Worm (Caenorhabditis elegans) whole organism, L4 larva: Measurements from ENCODE around the gene unc-31.

Experiments
- F37D6.2 ChIP-seq: sonication (generic microtip); optimal IDR thresholded peaks from 2 replicates; lab custom pipeline; 2016; ENCODE audit warnings: mild to moderate bottlenecking, missing genetic modification characterization, missing compliant biosample characterization
- F49E8.2 ChIP-seq: sonication (generic microtip); optimal IDR thresholded peaks from 2 replicates; lab custom pipeline; 2016; ENCODE audit warnings: missing compliant biosample characterization, mild to moderate bottlenecking, missing genetic modification characterization, borderline replicate concordance
- T20F7.1 ChIP-seq: fragments of 200-800 bp; sonication (Bioruptor generic); optimal IDR thresholded peaks from 2 replicates; lab custom pipeline; 2018; ENCODE audit warnings: mild to moderate bottlenecking, missing genetic modification characterization, missing compliant biosample characterization
- Y105C5A.15 ChIP-seq: fragments of 200-800 bp; sonication (Bioruptor generic); IDR thresholded peaks from 2 replicates; pipeline ENCODE4 v1.3.6; 2022; ENCODE audit warnings: missing genetic modification characterization, missing compliant biosample characterization
- Y75B8A.6 ChIP-seq: fragments of 200-800 bp; sonication (Bioruptor generic); IDR thresholded peaks from 2 replicates; pipeline ENCODE4 v1.3.6; 2022; ENCODE audit warnings: missing genetic modification reagents, missing genetic modification characterization, missing compliant biosample characterization
- ceh-62 ChIP-seq: sonication (generic microtip); optimal IDR thresholded peaks from 2 replicates; lab custom pipeline; 2017; ENCODE audit warnings: missing biosample characterization, missing genetic modification characterization
- ceh-82 ChIP-seq: sonication (generic microtip); optimal IDR thresholded peaks from 2 replicates; lab custom pipeline; 2017; ENCODE audit warnings: missing biosample characterization, missing genetic modification characterization
- cey-2 ChIP-seq: sonication (generic microtip); optimal IDR thresholded peaks from 3 replicates; lab custom pipeline; 2017; ENCODE audit warnings: missing genetic modification characterization, mild to moderate bottlenecking, missing compliant biosample characterization, antibody characterized with exemption, borderline replicate concordance; ENCODE audit not compliant: insufficient read depth
- daf-16 ChIP-seq, 3 experiments: sonication (generic microtip); optimal IDR thresholded peaks; 2 replicates each; lab custom pipeline; 2016 to 2017; ENCODE audit warnings: missing genetic modification characterization in 3 of 3, missing genetic modification reagents in 3 of 3, mild to moderate bottlenecking in 2 of 3, missing compliant biosample characterization in 2 of 3, missing biosample characterization in 1 of 3, moderate library complexity in 1 of 3
- dmd-9 ChIP-seq: fragments of 200-800 bp; sonication (Bioruptor generic); IDR thresholded peaks from 2 replicates; pipeline ENCODE4 v1.3.6; 2022; ENCODE audit warnings: missing genetic modification reagents, missing genetic modification characterization, missing compliant biosample characterization
- hlh-11 ChIP-seq: fragments of 200-800 bp; sonication (Bioruptor generic); optimal IDR thresholded peaks from 2 replicates; lab custom pipeline; 2018; ENCODE audit warnings: mild to moderate bottlenecking, missing genetic modification characterization, missing compliant biosample characterization
- hlh-30 ChIP-seq: sonication (generic microtip); optimal IDR thresholded peaks from 2 replicates; lab custom pipeline; 2017; ENCODE audit warnings: antibody characterized with exemption, mild to moderate bottlenecking, missing genetic modification characterization, missing compliant biosample characterization; ENCODE audit not compliant: insufficient read depth
- lin-29 ChIP-seq: fragments of 200-800 bp; sonication (Bioruptor generic); IDR thresholded peaks from 2 replicates; pipeline ENCODE4 v1.3.6; 2022; ENCODE audit warnings: missing genetic modification reagents, missing genetic modification characterization, missing compliant biosample characterization
- madf-5 ChIP-seq, 2 experiments: fragments of 200-800 bp; sonication (Bioruptor generic); IDR thresholded peaks; 2 replicates each; pipeline ENCODE4 v1.3.6; 2022; ENCODE audit warnings: missing compliant biosample characterization in 2 of 2, missing genetic modification characterization in 2 of 2
- mes-2 ChIP-seq: sonication (generic microtip); optimal IDR thresholded peaks from 2 replicates; lab custom pipeline; 2016; ENCODE audit warnings: missing genotype, mild to moderate bottlenecking, missing genetic modification characterization, missing compliant biosample characterization; ENCODE audit not compliant: poor library complexity, severe bottlenecking
- nhr-25 ChIP-seq: sonication (generic microtip); optimal IDR thresholded peaks from 2 replicates; lab custom pipeline; 2017; ENCODE audit warnings: missing genetic modification characterization, mild to moderate bottlenecking, missing compliant biosample characterization, antibody characterized with exemption, moderate library complexity, borderline replicate concordance; ENCODE audit not compliant: insufficient read depth
- nhr-28 ChIP-seq: fragments of 150-350 bp; optimal IDR thresholded peaks from 2 replicates; lab custom pipeline; 2014; ENCODE audit warnings: missing biosample characterization, missing genetic modification characterization
- nhr-41 ChIP-seq: fragments of 200-800 bp; sonication (Bioruptor generic); IDR thresholded peaks from 2 replicates; pipeline ENCODE4 v1.3.6; 2022; ENCODE audit warnings: missing genetic modification reagents, missing genetic modification characterization, missing compliant biosample characterization
- nhr-6 ChIP-seq: fragments of 150-350 bp; optimal IDR thresholded peaks from 2 replicates; lab custom pipeline; 2014; ENCODE audit warnings: missing biosample characterization, missing genetic modification characterization
- pha-4 ChIP-seq, 2 experiments: fragments of 150-350 bp in 1 of 2; fragments of 200-800 bp in 1 of 2; sonication (Bioruptor generic) in 1 of 2; IDR thresholded peaks in 1 of 2; optimal IDR thresholded peaks in 1 of 2; 2 replicates each; pipeline versions ENCODE4 v1.3.6 to Lab custom; 2014 to 2022; ENCODE audit warnings: missing genetic modification characterization in 2 of 2, missing genetic modification reagents in 2 of 2, missing biosample characterization in 1 of 2, missing compliant biosample characterization in 1 of 2
- rbr-2 ChIP-seq: sonication (generic microtip); optimal IDR thresholded peaks from 2 replicates; lab custom pipeline; 2016; ENCODE audit warnings: missing genotype, missing genetic modification characterization, missing compliant biosample characterization
- skn-1 ChIP-seq: fragments of 150-350 bp; optimal IDR thresholded peaks from 2 replicates; lab custom pipeline; 2014; ENCODE audit warnings: missing biosample characterization, missing genetic modification characterization
- snpc-1.2 ChIP-seq: fragments of 200-800 bp; sonication (Bioruptor generic); IDR thresholded peaks from 2 replicates; pipeline ENCODE4 v1.3.6; 2022; ENCODE audit warnings: missing genetic modification reagents, missing genetic modification characterization, missing compliant biosample characterization
- snpc-4 ChIP-seq: fragments of 150-350 bp; optimal IDR thresholded peaks from 2 replicates; lab custom pipeline; 2014; ENCODE audit warnings: missing biosample characterization, missing genetic modification characterization
- unc-130 ChIP-seq: sonication (generic microtip); optimal IDR thresholded peaks from 2 replicates; lab custom pipeline; 2016; ENCODE audit warnings: missing genetic modification reagents, missing genetic modification characterization, missing compliant biosample characterization
- unc-62 ChIP-seq, 3 experiments: fragments of 150-350 bp in 1 of 3; sonication (generic microtip); optimal IDR thresholded peaks in 2 of 3; peaks in 1 of 3; 1 replicate in 1 of 3; 2 replicates in 2 of 3; lab custom pipeline; 2014 to 2017; ENCODE audit warnings: missing biosample characterization in 3 of 3, missing genetic modification characterization in 3 of 3, missing genetic modification reagents in 3 of 3, missing genotype in 1 of 3
- zag-1 ChIP-seq: fragments of 150-350 bp; optimal IDR thresholded peaks from 2 replicates; lab custom pipeline; 2014; ENCODE audit warnings: missing biosample characterization, missing genetic modification characterization
- zfp-2 ChIP-seq: sonication (generic microtip); optimal IDR thresholded peaks from 2 replicates; lab custom pipeline; 2016; ENCODE audit warnings: mild to moderate bottlenecking, missing genetic modification characterization, missing compliant biosample characterization
- zip-11 ChIP-seq: fragments of 200-800 bp; sonication (Bioruptor generic); IDR thresholded peaks from 2 replicates; pipeline ENCODE4 v1.3.6; 2022; ENCODE audit warnings: missing genetic modification characterization, missing compliant biosample characterization

unc-31 gene

ce11 chrIV:12796811-12797210, 23.1 kb downstream of the unc-31 start:
- TF ChIP-seq mes-2 (tag; lab: Kevin White, UChicago) (peak; percentile 22), nhr-25 (tag; lab: Kevin White, UChicago) (peak; percentile 8), unc-62 (GFP tag; optimal IDR thresholded peaks at IDR 0.05 in 1 of 2; lab: Kevin White, UChicago) (no peak), unc-62 (tag; optimal IDR thresholded peaks at IDR 0.05; lab: Kevin White, UChicago) (no peak)

ce11 chrIV:12805595-12805994, 31.9 kb downstream of the unc-31 start, which contains the start of gene F07C6.4:
Gene F07C6.4 (plus strand): TSS chrIV:12805924.
- TF ChIP-seq snpc-1.2 (GFP tag; lab: Robert Waterston, UW) (peak; percentile 49; the same call in 1 of the 2 replicates), F49E8.2 (peak; percentile 2), madf-5 (GFP tag; IDR thresholded peaks at IDR 0.05; lab: Robert Waterston, UW) (no peak)
- TF ChIP-seq, all 104 proteins: peak for 2

- no peak for TF ChIP-seq unc-130 (GFP tag; lab: Kevin White, UChicago)
- TF ChIP-seq unc-62 (GFP tag; optimal IDR thresholded peaks at IDR 0.05 in 1 of 2; lab: Kevin White, UChicago): peak in 1 of 2 experiments; percentile 90
- TF ChIP-seq unc-62 (tag; optimal IDR thresholded peaks at IDR 0.05; lab: Kevin White, UChicago): no peak
- TF ChIP-seq zfp-2: no peak
- no peak for TF ChIP-seq lin-29 (GFP tag; lab: Robert Waterston, UW)
These were observed 37.9 kb downstream of the unc-31 start for ce11 chrIV:12811554-12811953.

- TF ChIP-seq nhr-6 (no peak), daf-16 (GFP tag; optimal IDR thresholded peaks at IDR 0.05; lab: Kevin White, UChicago) (no peak), daf-16 (tag; optimal IDR thresholded peaks at IDR 0.05; lab: Kevin White, UChicago) (no peak), F37D6.2 (no peak), rbr-2 (no peak), zag-1 (tag; lab: Kevin White, UChicago) (no peak), zip-11 (GFP tag; lab: Robert Waterston, UW) (no peak), dmd-9 (GFP tag; lab: Robert Waterston, UW) (no peak), T20F7.1 (GFP tag; lab: Kevin White, UChicago) (no peak), mes-2 (tag; lab: Kevin White, UChicago) (no peak), nhr-41 (no peak), nhr-28 (tag; lab: Kevin White, UChicago) (no peak), F49E8.2 (no peak), lin-29 (GFP tag; lab: Robert Waterston, UW) (no peak), Y105C5A.15 (no peak), madf-5 (GFP tag; IDR thresholded peaks at IDR 0.05; lab: Robert Waterston, UW) (no peak), ceh-82 (no peak), snpc-4 (tag; lab: Kevin White, UChicago) (no peak), pha-4 (GFP tag; IDR thresholded peaks at IDR 0.05; lab: Robert Waterston, UW) (no peak), pha-4 (tag; optimal IDR thresholded peaks at IDR 0.05; lab: Kevin White, UChicago) (no peak), cey-2 (no peak), Y75B8A.6 (GFP tag; lab: Robert Waterston, UW) (no peak)
These were observed 40.2 kb downstream of the unc-31 start for ce11 chrIV:12813822-12814221.

ce11 chrIV:12816636-12817035, 43.0 kb downstream of the unc-31 start:
- TF ChIP-seq ceh-62 (tag; lab: Kevin White, UChicago): no peak
- peak; percentile 57 for TF ChIP-seq nhr-25 (tag; lab: Kevin White, UChicago)
- TF ChIP-seq, all 104 proteins: peak for 1

ce11 chrIV:12817539-12817938, 43.9 kb downstream of the unc-31 start:
- TF ChIP-seq hlh-30 (tag; lab: Kevin White, UChicago) (peak; percentile 9), skn-1 (tag; lab: Kevin White, UChicago) (no peak), hlh-11 (tag; lab: Kevin White, UChicago) (peak; percentile 15), daf-16 (GFP tag; optimal IDR thresholded peaks at IDR 0.05; lab: Kevin White, UChicago) (peak in 1 of 2 experiments; percentile 17), daf-16 (tag; optimal IDR thresholded peaks at IDR 0.05; lab: Kevin White, UChicago) (no peak)
